Worm (Caenorhabditis elegans) whole organism, early embryonic: Measurements from ENCODE around the gene fbxa-165.

Source experiments
- B0310.2 ChIP-seq: sonication (generic microtip); optimal IDR thresholded peaks from 2 replicates; lab custom pipeline; 2016; ENCODE audit warnings: mild to moderate bottlenecking, missing genetic modification characterization, missing compliant biosample characterization
- F13C5.2 ChIP-seq: sonication (generic microtip); optimal IDR thresholded peaks from 2 replicates; lab custom pipeline; 2017; ENCODE audit warnings: mild to moderate bottlenecking, missing genetic modification characterization, inconsistent platforms, missing compliant biosample characterization
- aly-1 ChIP-seq: sonication (generic microtip); optimal IDR thresholded peaks from 2 replicates; lab custom pipeline; 2016; ENCODE audit warnings: missing genetic modification characterization, missing compliant biosample characterization
- ama-1 ChIP-seq: fragments of 150-350 bp; optimal IDR thresholded peaks from 2 replicates; lab custom pipeline; 2014
- ceh-13 ChIP-seq: fragments of 200-800 bp; sonication (Bioruptor generic); optimal IDR thresholded peaks from 2 replicates; lab custom pipeline; 2018; ENCODE audit warnings: mild to moderate bottlenecking, missing genetic modification characterization, missing compliant biosample characterization
- ceh-36 ChIP-seq: sonication (generic microtip); optimal IDR thresholded peaks from 2 replicates; lab custom pipeline; 2016; ENCODE audit warnings: missing genetic modification characterization, inconsistent platforms, missing compliant biosample characterization
- ets-7 ChIP-seq: sonication (generic microtip); optimal IDR thresholded peaks from 2 replicates; lab custom pipeline; 2016; ENCODE audit warnings: missing genotype, missing genetic modification characterization, missing compliant biosample characterization
- flt-1 ChIP-seq: fragments of 200-800 bp; sonication (Bioruptor generic); IDR thresholded peaks from 2 replicates; pipeline ENCODE4 v1.3.6; 2022; ENCODE audit warnings: missing genetic modification characterization, missing compliant biosample characterization
- hmbx-1 ChIP-seq: sonication (generic microtip); optimal IDR thresholded peaks from 2 replicates; lab custom pipeline; 2016; ENCODE audit warnings: mild to moderate bottlenecking, missing genetic modification characterization, missing compliant biosample characterization
- hmg-4 ChIP-seq: fragments of 200-800 bp; sonication (Bioruptor generic); optimal IDR thresholded peaks from 2 replicates; lab custom pipeline; 2018; ENCODE audit warnings: mild to moderate bottlenecking, missing genetic modification characterization, missing compliant biosample characterization
- hnd-1 ChIP-seq: sonication (generic microtip); optimal IDR thresholded peaks from 2 replicates; lab custom pipeline; 2016; ENCODE audit warnings: missing genetic modification characterization, missing compliant biosample characterization
- pes-1 ChIP-seq: fragments of 200-800 bp; sonication (Bioruptor generic); IDR thresholded peaks from 2 replicates; pipeline ENCODE4 v1.3.6; 2022; ENCODE audit warnings: missing genetic modification reagents, missing genetic modification characterization, missing compliant biosample characterization
- scrt-1 ChIP-seq: fragments of 200-800 bp; sonication (Bioruptor generic); IDR thresholded peaks from 2 replicates; pipeline ENCODE4 v1.3.6; 2022; ENCODE audit warnings: missing genetic modification characterization, missing compliant biosample characterization
- sea-1 ChIP-seq: fragments of 200-800 bp; sonication (Bioruptor generic); conservative IDR thresholded peaks from 2 replicates; pipeline ENCODE4 v1.3.6; 2022; ENCODE audit warnings: missing genetic modification characterization, missing compliant biosample characterization
- tbx-11 ChIP-seq: fragments of 200-800 bp; sonication (Bioruptor generic); IDR thresholded peaks from 2 replicates; pipeline ENCODE4 v1.3.6; 2022; ENCODE audit warnings: missing genetic modification characterization, missing compliant biosample characterization
- tbx-37 ChIP-seq: fragments of 200-800 bp; sonication (Bioruptor generic); conservative IDR thresholded peaks from 2 replicates; pipeline ENCODE4 v1.3.6; 2022; ENCODE audit warnings: missing genetic modification reagents, missing genetic modification characterization, missing compliant biosample characterization
- tra-4 ChIP-seq: sonication (generic microtip); optimal IDR thresholded peaks from 2 replicates; lab custom pipeline; 2017; ENCODE audit warnings: missing genetic modification characterization, missing compliant biosample characterization

The fbxa-165 gene

ce11 chrII:1605010-1605409, 11.3 kb downstream of the fbxa-165 start:
- no peak for TF ChIP-seq flt-1 (GFP tag; lab: Robert Waterston, UW)
- no peak for TF ChIP-seq ets-7 (tag; lab: Kevin White, UChicago)
- TF ChIP-seq hnd-1 (tag; lab: Kevin White, UChicago) = no peak
- TF ChIP-seq F13C5.2 = no peak
- no peak for TF ChIP-seq tbx-37 (GFP tag; lab: Robert Waterston, UW)
- TF ChIP-seq sea-1 (GFP tag; lab: Robert Waterston, UW) = no peak
- no peak for TF ChIP-seq ceh-13 (GFP tag; lab: Kevin White, UChicago)
- TF ChIP-seq scrt-1 (GFP tag; lab: Robert Waterston, UW) = no peak
- TF ChIP-seq pes-1 (GFP tag; lab: Robert Waterston, UW) = no peak
- TF ChIP-seq ama-1 (lab: Kevin White, UChicago) = no peak
- TF ChIP-seq hmbx-1 = no peak

ce11 chrII:1603049-1603448, 13.2 kb downstream of the fbxa-165 start:
- TF ChIP-seq flt-1 (GFP tag; lab: Robert Waterston, UW) (no peak), tbx-11 (GFP tag; lab: Robert Waterston, UW) (no peak), F13C5.2 (no peak), hmbx-1 (no peak), tra-4 (no peak), ceh-36 (tag; lab: Kevin White, UChicago) (no peak), hmg-4 (GFP tag; lab: Kevin White, UChicago) (no peak), ceh-13 (GFP tag; lab: Kevin White, UChicago) (no peak), B0310.2 (tag; lab: Kevin White, UChicago) (no peak), hnd-1 (tag; lab: Kevin White, UChicago) (no peak), ets-7 (tag; lab: Kevin White, UChicago) (no peak), sea-1 (GFP tag; lab: Robert Waterston, UW) (no peak), scrt-1 (GFP tag; lab: Robert Waterston, UW) (no peak), ama-1 (lab: Kevin White, UChicago) (no peak), tbx-37 (GFP tag; lab: Robert Waterston, UW) (no peak), pes-1 (GFP tag; lab: Robert Waterston, UW) (no peak), aly-1 (tag; lab: Kevin White, UChicago) (no peak)

ce11 chrII:1601507-1601906, 14.8 kb downstream of the fbxa-165 start, which contains the start of gene bath-47:
Gene bath-47 (plus strand): TSS chrII:1601811.
- TF ChIP-seq hnd-1 (tag; lab: Kevin White, UChicago) = no peak
- TF ChIP-seq ceh-36 (tag; lab: Kevin White, UChicago) = no peak
- no peak for TF ChIP-seq B0310.2 (tag; lab: Kevin White, UChicago)
- TF ChIP-seq pes-1 (GFP tag; lab: Robert Waterston, UW) = no peak
- no peak for TF ChIP-seq ets-7 (tag; lab: Kevin White, UChicago)

DNA sequence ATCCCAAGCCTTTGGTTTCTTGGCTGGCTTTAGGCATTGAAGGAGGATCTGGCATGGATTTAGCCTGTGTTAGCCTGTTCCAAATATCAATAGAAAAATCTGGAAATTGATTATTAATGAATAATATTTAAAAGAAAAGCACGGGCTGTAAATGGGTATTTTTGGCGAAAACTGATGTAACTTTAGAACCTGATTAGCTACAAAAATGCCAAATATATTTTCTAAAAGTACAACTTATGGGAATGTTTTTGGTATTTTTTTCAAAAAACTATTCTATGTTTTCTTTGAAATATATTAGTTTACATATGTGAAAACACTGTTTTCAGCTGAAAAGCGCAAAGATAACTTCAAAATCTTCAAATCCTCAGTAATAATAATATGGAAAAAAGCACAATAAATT, 15.6 kb downstream of the fbxa-165 start, which contains the start of gene bath-26:
Gene bath-26 (minus strand): TSS at position 101 of the 400 bp plus-strand sequence.
- TF ChIP-seq ceh-36 (tag; lab: Kevin White, UChicago) (no peak), tbx-11 (GFP tag; lab: Robert Waterston, UW) (no peak), flt-1 (GFP tag; lab: Robert Waterston, UW) (no peak), pes-1 (GFP tag; lab: Robert Waterston, UW) (no peak), hnd-1 (tag; lab: Kevin White, UChicago) (no peak), ets-7 (tag; lab: Kevin White, UChicago) (no peak), F13C5.2 (no peak), tbx-37 (GFP tag; lab: Robert Waterston, UW) (no peak), tra-4 (no peak), ama-1 (lab: Kevin White, UChicago) (no peak), sea-1 (GFP tag; lab: Robert Waterston, UW) (no peak), scrt-1 (GFP tag; lab: Robert Waterston, UW) (no peak), hmbx-1 (no peak), hmg-4 (GFP tag; lab: Kevin White, UChicago) (no peak), B0310.2 (tag; lab: Kevin White, UChicago) (no peak), aly-1 (tag; lab: Kevin White, UChicago) (no peak), ceh-13 (GFP tag; lab: Kevin White, UChicago) (no peak)

DNA sequence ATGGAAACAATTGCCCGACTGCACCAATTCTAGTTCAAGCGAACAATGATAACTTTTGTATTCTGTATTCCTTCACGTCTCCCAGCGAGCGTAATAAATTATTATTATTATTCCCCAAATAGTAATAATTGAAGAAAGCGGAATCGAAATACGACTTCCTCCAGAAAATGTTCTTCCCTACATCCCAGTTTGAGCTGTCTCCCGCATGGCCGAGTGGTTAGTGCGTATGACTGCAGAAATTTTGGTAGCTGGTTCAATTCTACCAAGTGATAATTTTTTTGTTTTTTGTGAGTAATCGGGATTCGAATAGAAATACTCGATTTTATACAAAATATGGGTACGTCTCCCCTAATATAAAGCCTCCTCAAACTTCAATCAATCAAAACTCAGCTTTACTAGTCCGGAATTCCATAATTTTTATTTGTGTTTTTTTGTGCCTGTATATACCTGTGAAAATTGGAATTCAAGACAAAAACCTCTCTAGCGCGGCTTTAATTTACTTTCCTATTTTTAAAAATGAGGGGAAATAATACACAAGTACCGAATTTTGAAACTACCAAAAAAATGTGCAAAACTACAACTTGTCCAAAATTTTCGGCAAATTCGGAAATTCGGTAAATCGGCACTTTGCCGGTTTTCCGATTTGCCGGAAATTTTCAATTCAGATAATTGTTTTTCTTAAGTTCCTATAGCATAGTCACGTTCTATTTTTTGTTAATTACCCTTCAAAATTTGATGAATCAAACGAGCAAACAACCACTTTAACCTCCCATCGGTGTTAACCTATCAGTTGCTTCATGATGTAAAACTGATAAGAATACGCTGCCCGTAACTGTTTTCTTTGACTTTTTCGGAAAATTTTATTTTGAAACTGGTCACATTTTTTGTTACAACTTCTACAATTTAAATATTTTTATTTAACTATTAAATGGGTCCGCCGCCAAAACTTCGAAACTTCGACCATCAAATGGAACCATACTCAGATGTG, 18.9 kb downstream of the fbxa-165 start, which contains the start of gene bath-46:
Gene bath-46 (plus strand): TSS at position 806 of the 988 bp plus-strand sequence.
- TF ChIP-seq ceh-13 (GFP tag; lab: Kevin White, UChicago) (no peak), flt-1 (GFP tag; lab: Robert Waterston, UW) (no peak), B0310.2 (tag; lab: Kevin White, UChicago) (no peak), hmg-4 (GFP tag; lab: Kevin White, UChicago) (no peak), tbx-37 (GFP tag; lab: Robert Waterston, UW) (no peak), aly-1 (tag; lab: Kevin White, UChicago) (no peak), pes-1 (GFP tag; lab: Robert Waterston, UW) (no peak), tbx-11 (GFP tag; lab: Robert Waterston, UW) (no peak), ceh-36 (tag; lab: Kevin White, UChicago) (no peak)

DNA sequence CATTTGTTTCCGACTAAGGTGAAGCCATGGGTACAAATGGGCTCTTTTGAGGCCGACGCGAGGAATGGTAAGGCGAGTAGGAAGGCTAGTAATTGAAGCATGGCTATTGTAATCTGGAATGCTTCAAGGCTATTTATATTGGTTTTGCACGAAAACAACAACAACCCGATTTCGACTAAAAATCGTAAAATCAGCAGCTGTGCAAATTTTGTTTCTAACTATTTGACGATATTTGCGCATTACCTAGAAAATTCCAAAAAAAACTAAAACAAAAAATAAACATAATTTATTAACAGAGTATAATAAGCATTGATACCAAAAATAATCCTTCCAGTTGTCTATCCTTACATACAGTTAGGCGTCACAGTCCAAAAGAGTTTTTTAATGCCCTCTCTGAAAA, 21.1 kb downstream of the fbxa-165 start, which contains the start of gene clec-20:
Gene clec-20 (minus strand): TSS at position 101 of the 400 bp plus-strand sequence.
- no peak for TF ChIP-seq hmbx-1
- no peak for TF ChIP-seq B0310.2 (tag; lab: Kevin White, UChicago)
- no peak for TF ChIP-seq scrt-1 (GFP tag; lab: Robert Waterston, UW)
- TF ChIP-seq tbx-11 (GFP tag; lab: Robert Waterston, UW) = no peak
- TF ChIP-seq flt-1 (GFP tag; lab: Robert Waterston, UW) = no peak
- no peak for TF ChIP-seq ama-1 (lab: Kevin White, UChicago)
- TF ChIP-seq ets-7 (tag; lab: Kevin White, UChicago) = no peak
- TF ChIP-seq sea-1 (GFP tag; lab: Robert Waterston, UW) = no peak
- no peak for TF ChIP-seq tbx-37 (GFP tag; lab: Robert Waterston, UW)
